Worm (Caenorhabditis elegans) whole organism, mixed stage, embryonic: ENCODE measurements around the gene C50E3.15.

ENCODE experiments used
- nhr-76 ChIP-seq: sonication (generic microtip); optimal IDR thresholded peaks from 2 replicates; lab custom pipeline; 2017; ENCODE audit warnings: missing biosample characterization, missing genetic modification characterization
- ztf-11 ChIP-seq: fragments of 150-350 bp; optimal IDR thresholded peaks from 2 replicates; lab custom pipeline; 2014; ENCODE audit warnings: missing biosample characterization, missing genetic modification characterization

DNA sequence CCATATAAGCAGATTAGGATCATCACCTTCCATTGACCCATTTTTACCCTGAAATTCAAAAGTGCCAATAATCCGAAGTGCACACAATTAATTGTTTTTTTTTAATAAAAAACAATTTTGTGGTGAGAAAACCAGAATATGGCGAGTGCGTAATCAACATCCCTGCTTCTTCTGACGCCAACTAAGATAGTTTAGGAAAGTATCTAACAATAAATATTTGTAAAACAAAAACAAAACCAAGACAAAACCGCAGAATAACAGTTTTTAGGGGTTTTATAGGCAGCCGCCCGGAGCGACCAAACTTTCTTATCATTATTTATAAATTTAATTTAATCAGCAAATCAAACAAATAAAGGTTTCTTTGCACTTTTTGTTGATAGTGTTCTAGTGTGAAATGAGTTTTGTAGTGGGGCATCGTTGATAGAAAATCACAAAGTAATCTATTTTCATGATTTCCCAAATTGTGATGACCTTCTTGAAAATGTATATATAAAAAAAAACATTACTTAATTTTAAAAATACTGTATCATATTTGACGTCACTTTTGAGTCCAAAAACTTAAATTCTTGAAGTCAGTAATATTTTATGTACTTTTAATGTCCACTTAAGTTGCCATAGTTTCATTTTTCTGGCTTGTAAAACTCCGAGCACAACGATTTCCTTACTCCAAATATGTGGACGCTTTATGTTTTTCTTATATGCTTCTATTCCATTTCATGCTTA is 8.4 kb upstream of the C50E3.15 start, which contains the start of the genes folt-3 and clec-214:
- no peak for TF ChIP-seq nhr-76
- no peak for TF ChIP-seq ztf-11
